Worm (Caenorhabditis elegans) whole organism, late embryonic: ENCODE results near the gene srj-13.

Experiments
- C38D4.7 ChIP-seq: fragments of 200-800 bp; sonication (Bioruptor generic); optimal IDR thresholded peaks from 2 replicates; lab custom pipeline; 2018; ENCODE audit warnings: mild to moderate bottlenecking, missing genetic modification characterization, moderate library complexity, missing compliant biosample characterization
- Y22D7AL.16 ChIP-seq: sonication (generic microtip); optimal IDR thresholded peaks from 2 replicates; lab custom pipeline; 2016; ENCODE audit warnings: missing genetic modification characterization, missing compliant biosample characterization
- che-1 ChIP-seq: sonication (generic microtip); optimal IDR thresholded peaks from 2 replicates; lab custom pipeline; 2016; ENCODE audit warnings: mild to moderate bottlenecking, missing genetic modification characterization, missing compliant biosample characterization
- eyg-1 ChIP-seq: sonication (generic microtip); optimal IDR thresholded peaks from 2 replicates; lab custom pipeline; 2016; ENCODE audit warnings: missing genotype, missing genetic modification characterization, missing compliant biosample characterization
- nhr-11 ChIP-seq: fragments of 150-350 bp; optimal IDR thresholded peaks from 2 replicates; lab custom pipeline; 2014; ENCODE audit warnings: missing biosample characterization, missing genetic modification characterization
- sox-4 ChIP-seq: sonication (generic microtip); optimal IDR thresholded peaks from 2 replicates; lab custom pipeline; 2017; ENCODE audit warnings: mild to moderate bottlenecking, missing genetic modification characterization, inconsistent platforms, missing compliant biosample characterization

ce11 chrV:7395359-7395758, 7.1 kb upstream of the srj-13 start, which contains the start of gene srx-9:
- no peak for TF ChIP-seq sox-4
- no peak for TF ChIP-seq nhr-11 (tag; lab: Kevin White, UChicago)
- no peak for TF ChIP-seq C38D4.7 (GFP tag; lab: Kevin White, UChicago)
- TF ChIP-seq Y22D7AL.16 (tag; lab: Kevin White, UChicago) = no peak
- TF ChIP-seq che-1 (tag; lab: Kevin White, UChicago) = no peak
- TF ChIP-seq eyg-1 (tag; lab: Kevin White, UChicago) = no peak
